Fruit fly (Drosophila melanogaster): ENCODE data around the gene CG33189.

The CG33189 gene

dm6 chr3R:8747134-8747870 is 33.3 kb downstream of the CG33189 start, which contains the start of the genes CG9801 and Nasp (continued):
- TF ChIP-seq bcd (GFP tag; optimal IDR thresholded peaks at IDR 0.05): peak; percentile 28
- TF ChIP-seq NfI (GFP tag; optimal IDR thresholded peaks at IDR 0.05): peak; percentile 39
- TF ChIP-seq CG10321 (GFP tag; IDR thresholded peaks at IDR 0.05): no peak
- peak; percentile 47 for TF ChIP-seq CG4617 (GFP tag; optimal IDR thresholded peaks at IDR 0.05; ENCODE audit: borderline replicate concordance)
- no peak for TF ChIP-seq CG3407 (GFP tag; optimal IDR thresholded peaks at IDR 0.05)
- TF ChIP-seq CG30020 (tag; optimal IDR thresholded peaks at IDR 0.05): peak; percentile 35
- no peak for TF ChIP-seq pan (optimal IDR thresholded peaks at IDR 0.05)
- peak in 1 of 2 experiments; percentile 35 for TF ChIP-seq pan (GFP tag; optimal IDR thresholded peaks at IDR 0.05 in 1 of 2, IDR thresholded peaks at IDR 0.05 in 1 of 2)
- no peak for TF ChIP-seq Ada2b (GFP tag; IDR thresholded peaks at IDR 0.05)
- TF ChIP-seq CG4854 (GFP tag; optimal IDR thresholded peaks at IDR 0.05): no peak
- peak; percentile 56 for TF ChIP-seq sd (tag; optimal IDR thresholded peaks at IDR 0.05)
- no peak for TF ChIP-seq CG15479 (GFP tag; optimal IDR thresholded peaks at IDR 0.05)
- no peak for TF ChIP-seq CG10147 (GFP tag; optimal IDR thresholded peaks at IDR 0.05)
- TF ChIP-seq CG32772 (GFP tag; IDR thresholded peaks at IDR 0.05): 0 out of 2 replicates have a peak, but pooled peaks have one; percentile 29
- TF ChIP-seq Tbp (GFP tag; optimal IDR thresholded peaks at IDR 0.05): no peak
- no peak for TF ChIP-seq CG10462 (GFP tag; optimal IDR thresholded peaks at IDR 0.05)
- TF ChIP-seq CG9727 (GFP tag; optimal IDR thresholded peaks at IDR 0.05): peak; percentile 1
- TF ChIP-seq Atf6 (GFP tag; IDR thresholded peaks at IDR 0.05): no peak
- TF ChIP-seq Gug (GFP tag; IDR thresholded peaks at IDR 0.05): 0 out of 4 replicates have a peak, but pooled peaks have one; percentile 12
- peak in 1 of 2 experiments; percentile 73 for TF ChIP-seq Eip74EF (GFP tag; optimal IDR thresholded peaks at IDR 0.05)
- TF ChIP-seq CG8359 (GFP tag; optimal IDR thresholded peaks at IDR 0.05; ENCODE audit: borderline replicate concordance): no peak
- peak; percentile 79 for TF ChIP-seq CG13287 (GFP tag; IDR thresholded peaks at IDR 0.05; ENCODE audit: partially characterized antibody)
- no peak for TF ChIP-seq h (optimal IDR thresholded peaks at IDR 0.05)
- 0 out of 2 replicates have a peak, but pooled peaks have one; percentile 29 for TF ChIP-seq HLH3B (GFP tag; IDR thresholded peaks at IDR 0.05)
- TF ChIP-seq rib (GFP tag; IDR thresholded peaks at IDR 0.05): peak; percentile 72; the same call in 1 of the 2 replicates
- TF ChIP-seq CG13123 (GFP tag; optimal IDR thresholded peaks at IDR 0.05): no peak
- TF ChIP-seq hkb (optimal IDR thresholded peaks at IDR 0.05): no peak
- peak; percentile 24; the same call in 1 of the 2 replicates for TF ChIP-seq hkb (GFP tag; IDR thresholded peaks at IDR 0.05)
- TF ChIP-seq Mes4 (GFP tag; optimal IDR thresholded peaks at IDR 0.05): peak; percentile 32
- peak in 1 of 2 experiments; percentile 16 for TF ChIP-seq crp (GFP tag; optimal IDR thresholded peaks at IDR 0.05)
- TF ChIP-seq pzg (GFP tag; optimal IDR thresholded peaks at IDR 0.05): peak; percentile 97
- peak; percentile 13 for TF ChIP-seq CG18599 (GFP tag; optimal IDR thresholded peaks at IDR 0.05)
- peak; percentile 11 for TF ChIP-seq CG3281 (GFP tag; optimal IDR thresholded peaks at IDR 0.05)
- TF ChIP-seq emc (GFP tag; optimal IDR thresholded peaks at IDR 0.05): no peak
- peak; percentile 84 for TF ChIP-seq CG1603 (tag; optimal IDR thresholded peaks at IDR 0.05)
- peak; percentile 73 for TF ChIP-seq nerfin-2 (GFP tag; IDR thresholded peaks at IDR 0.05; ENCODE audit: partially characterized antibody)
- TF ChIP-seq Bgb (GFP tag; IDR thresholded peaks at IDR 0.05; ENCODE audit: partially characterized antibody): peak; percentile 84
- peak; percentile 45 for TF ChIP-seq chn (GFP tag; optimal IDR thresholded peaks at IDR 0.05)
- TF ChIP-seq trh (GFP tag; optimal IDR thresholded peaks at IDR 0.05): no peak
- TF ChIP-seq Oli (tag; optimal IDR thresholded peaks at IDR 0.05): no peak
- TF ChIP-seq stc (GFP tag; IDR thresholded peaks at IDR 0.05): no peak
- TF ChIP-seq pho (GFP tag; optimal IDR thresholded peaks at IDR 0.05): peak; percentile 14
- no peak for TF ChIP-seq disco-r (GFP tag; optimal IDR thresholded peaks at IDR 0.05)
- no peak for TF ChIP-seq Doc2 (GFP tag; IDR thresholded peaks at IDR 0.05)
- TF ChIP-seq luna (GFP tag; optimal IDR thresholded peaks at IDR 0.05): no peak
- no peak for TF ChIP-seq CG14050 (GFP tag; IDR thresholded peaks at IDR 0.05)
- no peak for TF ChIP-seq cato (GFP tag; optimal IDR thresholded peaks at IDR 0.05; ENCODE audit: borderline replicate concordance)
- no peak for TF ChIP-seq fru (optimal IDR thresholded peaks at IDR 0.05)
- peak; percentile 25 for TF ChIP-seq Mad (GFP tag; optimal IDR thresholded peaks at IDR 0.05)
- no peak for TF ChIP-seq Hmx (GFP tag; optimal IDR thresholded peaks at IDR 0.05)

Measured in whole organism, embryonic.